Worm (Caenorhabditis elegans) whole organism, early embryonic: Measurements from ENCODE around the gene trm-1.
"Not testable (repeated sequence)": the region's sequence is repeated elsewhere in the genome, so short reads cannot be mapped to it uniquely, and the experiment has no call there.

Source experiments
- B0310.2 ChIP-seq: sonication (generic microtip); optimal IDR thresholded peaks from 2 replicates; lab custom pipeline; 2016; ENCODE audit warnings: mild to moderate bottlenecking, missing genetic modification characterization, missing compliant biosample characterization
- F13C5.2 ChIP-seq: sonication (generic microtip); optimal IDR thresholded peaks from 2 replicates; lab custom pipeline; 2017; ENCODE audit warnings: mild to moderate bottlenecking, missing genetic modification characterization, inconsistent platforms, missing compliant biosample characterization
- aly-1 ChIP-seq: sonication (generic microtip); optimal IDR thresholded peaks from 2 replicates; lab custom pipeline; 2016; ENCODE audit warnings: missing genetic modification characterization, missing compliant biosample characterization
- ama-1 ChIP-seq: fragments of 150-350 bp; optimal IDR thresholded peaks from 2 replicates; lab custom pipeline; 2014
- ceh-13 ChIP-seq: fragments of 200-800 bp; sonication (Bioruptor generic); optimal IDR thresholded peaks from 2 replicates; lab custom pipeline; 2018; ENCODE audit warnings: mild to moderate bottlenecking, missing genetic modification characterization, missing compliant biosample characterization
- ceh-36 ChIP-seq: sonication (generic microtip); optimal IDR thresholded peaks from 2 replicates; lab custom pipeline; 2016; ENCODE audit warnings: missing genetic modification characterization, inconsistent platforms, missing compliant biosample characterization
- ets-7 ChIP-seq: sonication (generic microtip); optimal IDR thresholded peaks from 2 replicates; lab custom pipeline; 2016; ENCODE audit warnings: missing genotype, missing genetic modification characterization, missing compliant biosample characterization
- flt-1 ChIP-seq: fragments of 200-800 bp; sonication (Bioruptor generic); IDR thresholded peaks from 2 replicates; pipeline ENCODE4 v1.3.6; 2022; ENCODE audit warnings: missing genetic modification characterization, missing compliant biosample characterization
- hmbx-1 ChIP-seq: sonication (generic microtip); optimal IDR thresholded peaks from 2 replicates; lab custom pipeline; 2016; ENCODE audit warnings: mild to moderate bottlenecking, missing genetic modification characterization, missing compliant biosample characterization
- hmg-4 ChIP-seq: fragments of 200-800 bp; sonication (Bioruptor generic); optimal IDR thresholded peaks from 2 replicates; lab custom pipeline; 2018; ENCODE audit warnings: mild to moderate bottlenecking, missing genetic modification characterization, missing compliant biosample characterization
- hnd-1 ChIP-seq: sonication (generic microtip); optimal IDR thresholded peaks from 2 replicates; lab custom pipeline; 2016; ENCODE audit warnings: missing genetic modification characterization, missing compliant biosample characterization
- pes-1 ChIP-seq: fragments of 200-800 bp; sonication (Bioruptor generic); IDR thresholded peaks from 2 replicates; pipeline ENCODE4 v1.3.6; 2022; ENCODE audit warnings: missing genetic modification reagents, missing genetic modification characterization, missing compliant biosample characterization
- scrt-1 ChIP-seq: fragments of 200-800 bp; sonication (Bioruptor generic); IDR thresholded peaks from 2 replicates; pipeline ENCODE4 v1.3.6; 2022; ENCODE audit warnings: missing genetic modification characterization, missing compliant biosample characterization
- sea-1 ChIP-seq: fragments of 200-800 bp; sonication (Bioruptor generic); conservative IDR thresholded peaks from 2 replicates; pipeline ENCODE4 v1.3.6; 2022; ENCODE audit warnings: missing genetic modification characterization, missing compliant biosample characterization
- tbx-11 ChIP-seq: fragments of 200-800 bp; sonication (Bioruptor generic); IDR thresholded peaks from 2 replicates; pipeline ENCODE4 v1.3.6; 2022; ENCODE audit warnings: missing genetic modification characterization, missing compliant biosample characterization
- tbx-37 ChIP-seq: fragments of 200-800 bp; sonication (Bioruptor generic); conservative IDR thresholded peaks from 2 replicates; pipeline ENCODE4 v1.3.6; 2022; ENCODE audit warnings: missing genetic modification reagents, missing genetic modification characterization, missing compliant biosample characterization
- tra-4 ChIP-seq: sonication (generic microtip); optimal IDR thresholded peaks from 2 replicates; lab custom pipeline; 2017; ENCODE audit warnings: missing genetic modification characterization, missing compliant biosample characterization

The trm-1 gene

DNA sequence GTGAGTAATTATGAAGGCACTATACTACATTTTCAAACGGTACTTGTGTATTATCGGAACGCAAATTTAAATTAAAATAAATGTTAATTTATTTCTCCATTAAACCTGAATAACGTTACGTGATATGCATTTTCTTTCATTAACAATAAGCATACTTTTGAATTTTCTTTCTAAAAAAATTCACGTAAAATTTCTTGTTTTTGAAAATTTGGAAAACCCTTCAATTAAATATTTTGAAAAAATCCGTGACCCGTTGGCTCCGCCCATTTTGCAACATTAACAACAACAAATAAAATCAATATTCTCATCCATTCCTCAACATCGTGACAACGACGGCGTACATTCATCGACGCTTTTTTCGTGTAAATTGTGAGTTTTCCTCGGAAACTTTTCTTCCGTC lies 39.2 kb downstream of the trm-1 start, which contains the start of gene acs-10:
TSS of gene acs-10 (plus strand) at position 301 of the 400 bp plus-strand sequence.
- TF ChIP-seq ceh-36 (tag; lab: Kevin White, UChicago) (no peak), aly-1 (tag; lab: Kevin White, UChicago) (no peak), hmbx-1 (tag; lab: Kevin White, UChicago) (no peak), ets-7 (tag; lab: Kevin White, UChicago) (no peak), ceh-13 (GFP tag; lab: Kevin White, UChicago) (no peak), hnd-1 (no peak), pes-1 (no peak), scrt-1 (GFP tag; lab: Robert Waterston, UW) (no peak), tbx-37 (GFP tag; lab: Robert Waterston, UW) (no peak), ama-1 (no peak), sea-1 (GFP tag; lab: Robert Waterston, UW) (no peak), tra-4 (tag; lab: Kevin White, UChicago) (no peak)

DNA sequence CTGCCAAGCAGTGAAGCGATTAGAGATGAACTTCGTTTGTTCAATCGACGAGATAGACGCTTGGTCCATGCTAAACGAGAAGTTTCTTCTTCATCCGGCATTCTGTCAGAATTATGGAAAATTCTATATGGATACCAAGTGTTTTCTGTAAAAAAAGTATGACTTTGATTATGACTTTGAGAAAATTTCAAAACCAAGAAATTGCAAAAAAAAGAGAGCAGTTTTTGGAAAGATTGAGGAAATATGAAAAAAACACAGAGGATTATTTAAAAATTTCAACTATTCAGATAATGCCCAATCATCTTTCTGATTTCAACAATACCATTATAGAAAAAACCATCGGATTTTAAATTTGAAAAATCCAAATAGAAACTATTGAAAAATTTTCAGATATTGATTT lies 40.1 kb downstream of the trm-1 start, which contains the start of gene par-1:
TSS of gene par-1 (minus strand) at position 101 of the 400 bp plus-strand sequence.
- TF ChIP-seq pes-1 (no peak), hmg-4 (GFP tag; lab: Kevin White, UChicago) (no peak), tbx-11 (GFP tag; lab: Robert Waterston, UW) (no peak), aly-1 (tag; lab: Kevin White, UChicago) (no peak), tbx-37 (GFP tag; lab: Robert Waterston, UW) (no peak), F13C5.2 (tag; lab: Kevin White, UChicago) (no peak), sea-1 (GFP tag; lab: Robert Waterston, UW) (no peak), hmbx-1 (tag; lab: Kevin White, UChicago) (no peak), scrt-1 (GFP tag; lab: Robert Waterston, UW) (no peak), ceh-36 (tag; lab: Kevin White, UChicago) (no peak), hnd-1 (no peak)

DNA sequence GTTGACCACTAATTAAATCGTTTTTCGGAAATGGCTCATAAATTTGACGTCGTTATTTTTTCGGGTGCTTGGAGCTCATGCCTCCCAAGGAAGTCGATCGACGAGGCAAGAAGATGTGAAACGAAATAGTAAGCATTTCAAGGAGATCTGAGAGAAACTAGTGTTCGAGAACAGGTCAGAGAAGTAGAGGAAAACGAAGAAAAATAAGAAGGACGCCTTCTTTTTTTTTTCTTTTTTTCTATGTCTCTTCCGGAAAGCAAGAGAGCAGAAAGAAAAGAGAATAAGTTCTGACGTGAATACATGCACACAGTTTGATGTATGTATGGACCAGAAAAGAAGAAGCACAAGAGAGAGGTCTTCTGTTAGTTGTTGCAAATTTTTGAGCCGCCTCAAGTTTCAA lies 41.8 kb downstream of the trm-1 start:
- no peak for TF ChIP-seq sea-1 (GFP tag; lab: Robert Waterston, UW)
- no peak for TF ChIP-seq ama-1
- no peak for TF ChIP-seq tra-4 (tag; lab: Kevin White, UChicago)
- TF ChIP-seq ets-7 (tag; lab: Kevin White, UChicago) = no peak
- no peak for TF ChIP-seq pes-1
- TF ChIP-seq tbx-37 (GFP tag; lab: Robert Waterston, UW) = no peak
- no peak for TF ChIP-seq hmg-4 (GFP tag; lab: Kevin White, UChicago)
- no peak for TF ChIP-seq flt-1
- TF ChIP-seq hmbx-1 (tag; lab: Kevin White, UChicago) = no peak
- no peak for TF ChIP-seq B0310.2 (tag; lab: Kevin White, UChicago)
- TF ChIP-seq hnd-1 = no peak
- no peak for TF ChIP-seq ceh-36 (tag; lab: Kevin White, UChicago)
- TF ChIP-seq ceh-13 (GFP tag; lab: Kevin White, UChicago) = no peak

DNA sequence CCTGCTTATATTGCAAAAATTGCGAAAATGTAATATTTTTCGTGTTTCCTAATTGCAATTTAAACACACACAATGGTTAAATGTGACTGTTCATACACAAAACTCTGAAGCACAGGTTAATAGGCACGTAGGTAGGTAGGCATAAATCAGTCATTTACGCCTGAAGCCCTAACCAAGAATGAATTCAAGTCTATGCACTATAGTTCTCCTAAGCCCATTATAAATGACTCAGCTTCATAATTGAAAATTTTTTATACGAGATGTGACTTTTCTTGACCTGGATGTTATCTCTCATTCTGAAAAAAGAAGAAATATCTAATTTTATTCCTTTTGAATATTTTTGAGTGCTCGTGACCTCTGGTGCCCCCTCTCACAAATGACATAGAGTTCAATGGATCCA lies 43.6 kb downstream of the trm-1 start:
- TF ChIP-seq tbx-37 (GFP tag; lab: Robert Waterston, UW) (no peak), ceh-13 (GFP tag; lab: Kevin White, UChicago) (no peak), pes-1 (no peak), ets-7 (tag; lab: Kevin White, UChicago) (no peak), hmg-4 (GFP tag; lab: Kevin White, UChicago) (no peak), tra-4 (tag; lab: Kevin White, UChicago) (no peak)

DNA sequence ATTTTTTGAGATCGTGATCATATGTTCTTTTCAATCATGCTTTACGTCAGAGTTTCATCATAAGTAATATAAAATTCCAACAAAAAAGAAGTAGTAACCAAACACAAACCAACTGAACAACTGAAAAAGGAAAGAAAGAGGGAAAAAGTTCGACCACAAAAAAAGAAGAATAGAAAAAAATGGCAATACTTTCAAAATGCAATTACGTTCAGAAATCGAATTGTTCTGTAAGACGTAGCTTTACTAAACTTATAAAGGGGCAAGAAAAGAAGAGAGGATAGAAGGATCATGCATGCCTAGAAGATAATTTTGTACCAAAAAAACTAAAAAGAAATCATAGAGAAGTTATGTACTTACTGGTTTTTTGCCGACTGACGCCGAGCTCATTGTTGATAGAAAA lies 44.7 kb downstream of the trm-1 start:
- no peak for TF ChIP-seq B0310.2 (tag; lab: Kevin White, UChicago)

DNA sequence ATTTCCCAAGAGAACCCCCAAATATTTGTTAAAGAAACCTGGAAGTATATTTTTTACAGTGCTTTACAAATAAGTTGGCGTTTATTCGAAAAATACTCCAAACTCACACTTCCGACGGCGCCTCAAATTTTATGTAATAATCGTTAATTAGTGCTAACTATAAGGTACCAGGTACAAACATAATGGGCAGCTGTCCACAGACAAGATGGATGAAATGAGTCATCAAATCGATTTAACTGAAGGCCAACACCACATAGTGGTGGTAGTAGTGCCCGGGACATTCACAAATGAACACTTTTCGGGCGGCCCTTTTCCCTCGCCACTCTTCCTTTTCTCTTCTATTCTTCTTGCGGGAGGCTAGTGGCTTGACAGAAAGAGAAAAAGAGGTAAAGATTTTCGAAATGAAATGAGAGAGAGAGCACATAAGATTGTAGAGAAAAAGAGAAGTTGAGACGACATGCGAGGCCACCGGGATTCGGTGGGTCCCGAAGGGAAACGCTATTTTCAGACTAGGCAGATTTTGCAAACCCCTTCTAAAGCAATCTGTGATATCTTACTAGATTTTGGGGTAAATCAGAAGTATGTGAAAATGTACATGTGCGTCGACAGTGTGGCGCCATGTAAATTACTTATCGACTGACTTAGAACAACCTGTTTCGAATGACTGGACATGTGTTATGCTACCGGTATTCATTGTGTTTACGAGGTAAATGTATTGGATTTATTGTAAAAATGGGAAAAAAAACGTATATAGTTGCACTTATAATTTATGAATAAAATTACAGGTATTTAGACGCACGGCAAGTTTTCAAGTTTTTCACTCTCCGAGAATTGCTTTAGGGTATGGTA lies 45.9 kb downstream of the trm-1 start:
- TF ChIP-seq F13C5.2 (tag; lab: Kevin White, UChicago) (peak; percentile 34), hnd-1 (no peak), hmg-4 (GFP tag; lab: Kevin White, UChicago) (peak; percentile 69)

DNA sequence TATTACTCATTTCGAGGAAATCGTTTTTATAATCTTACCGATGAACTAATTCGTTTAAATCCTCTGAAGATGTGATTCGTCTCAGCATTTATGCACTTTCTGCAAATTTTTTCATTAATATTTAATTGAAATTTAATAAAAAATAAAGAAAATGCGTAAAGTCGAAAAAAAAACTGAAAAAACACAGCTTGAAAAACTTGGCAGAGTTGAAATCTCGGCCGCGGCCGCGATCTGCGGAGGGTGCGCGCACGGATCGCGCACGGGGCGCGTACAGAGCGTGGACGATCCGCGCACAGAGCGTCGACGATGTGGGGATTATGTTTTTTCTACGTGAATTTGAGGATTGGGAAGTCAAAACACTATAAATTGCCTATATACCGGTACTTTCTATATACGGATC lies 47.6 kb downstream of the trm-1 start, which contains the start of gene AH10.4:
TSS of gene AH10.4 (minus strand) at position 101 of the 400 bp plus-strand sequence.
- TF ChIP-seq ceh-13 (GFP tag; lab: Kevin White, UChicago); flt-1; hnd-1: not testable (repeated sequence)

DNA sequence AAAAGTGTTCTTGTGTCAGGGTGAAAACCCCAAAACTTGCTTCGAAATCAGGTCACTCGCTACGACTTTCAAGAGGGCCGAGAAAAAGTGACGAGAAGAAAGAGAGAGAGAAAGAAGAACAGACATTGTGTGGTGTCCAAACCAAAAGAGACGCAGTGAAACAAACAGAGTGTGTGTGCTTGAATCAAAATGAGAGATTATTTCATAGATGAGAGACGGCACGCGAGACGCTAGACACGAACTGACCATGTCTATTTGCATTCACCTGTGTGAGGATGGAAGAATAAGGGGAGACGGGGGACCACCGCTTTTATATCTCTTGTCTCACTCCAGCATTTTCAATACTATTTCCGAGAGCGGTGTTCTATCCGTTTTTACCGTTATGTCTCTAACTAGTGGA lies 49.3 kb downstream of the trm-1 start:
- TF ChIP-seq tra-4 (tag; lab: Kevin White, UChicago) (no peak), hmg-4 (GFP tag; lab: Kevin White, UChicago) (peak; percentile 26), pes-1 (no peak), hmbx-1 (tag; lab: Kevin White, UChicago) (no peak), tbx-37 (GFP tag; lab: Robert Waterston, UW) (no peak), ceh-36 (tag; lab: Kevin White, UChicago) (peak; percentile 42), ceh-13 (GFP tag; lab: Kevin White, UChicago) (no peak), B0310.2 (tag; lab: Kevin White, UChicago) (no peak)
